Fruit fly (Drosophila melanogaster) whole organism: ENCODE data around the gene CG7179.

Experiments
- psq ChIP-seq: fragments of >200 bp; optimal IDR thresholded peaks from 2 replicates; lab custom pipeline; 2017
- usp ChIP-seq: fragments of >200 bp; optimal IDR thresholded peaks from 2 replicates; lab custom pipeline; 2017; ENCODE audit warnings: missing biosample characterization, missing genetic modification characterization, mixed read lengths

- TF ChIP-seq usp (GFP tag; lab: Kevin White, UChicago), result no peak
- TF ChIP-seq psq (lab: Kevin White, UChicago), result no peak
Observed at dm6 chr2L:7746975-7747374, 30.9 kb downstream of the CG7179 start, which contains the start of gene ATPsynGL.
